Fruit fly (Drosophila melanogaster) whole organism, embryonic: ENCODE data around the gene Cchl.

Source experiments
- Asciz ChIP-seq: fragments of 200-800 bp; sonication (Bioruptor generic); optimal IDR thresholded peaks from 2 replicates; lab custom pipeline; 2017; ENCODE audit warnings: missing biosample characterization, mild to moderate bottlenecking, missing genetic modification characterization, missing genetic modification reagents
- BtbVII ChIP-seq: fragments of 200-800 bp; sonication (Bioruptor generic); optimal IDR thresholded peaks from 3 replicates; lab custom pipeline; 2017; ENCODE audit warnings: missing biosample characterization, mild to moderate bottlenecking, missing genetic modification characterization
- CG10267 ChIP-seq: fragments of 200-800 bp; sonication (Bioruptor generic); optimal IDR thresholded peaks from 2 replicates; lab custom pipeline; 2018; ENCODE audit warnings: missing biosample characterization, mild to moderate bottlenecking, missing genetic modification characterization, moderate library complexity
- CG12155 ChIP-seq: fragments of 200-800 bp; sonication (Bioruptor generic); optimal IDR thresholded peaks from 3 replicates; lab custom pipeline; 2016; ENCODE audit warnings: missing biosample characterization, missing genetic modification characterization
- CG12299 ChIP-seq: fragments of 200-800 bp; sonication (Bioruptor generic); optimal IDR thresholded peaks from 2 replicates; lab custom pipeline; 2018; ENCODE audit warnings: missing biosample characterization, mild to moderate bottlenecking, missing genetic modification characterization
- CG14050 ChIP-seq: fragments of 200-800 bp; sonication (Bioruptor generic); IDR thresholded peaks from 3 replicates; pipeline ENCODE4 v1.3.6; 2022; ENCODE audit warnings: missing biosample characterization, missing genetic modification characterization
- CG1602 ChIP-seq: fragments of 200-800 bp; sonication (Bioruptor generic); optimal IDR thresholded peaks from 3 replicates; lab custom pipeline; 2016; ENCODE audit warnings: missing biosample characterization, missing genetic modification characterization
- CG17186 ChIP-seq: fragments of 200-800 bp; sonication (Bioruptor generic); optimal IDR thresholded peaks from 3 replicates; lab custom pipeline; 2017; ENCODE audit warnings: missing biosample characterization, missing genetic modification reagents, missing genetic modification characterization
- CG17802 ChIP-seq: fragments of 200-800 bp; sonication (Bioruptor generic); optimal IDR thresholded peaks from 2 replicates; lab custom pipeline; 2018; ENCODE audit warnings: missing biosample characterization, mild to moderate bottlenecking, missing genetic modification characterization, moderate library complexity
- CG17912 ChIP-seq: fragments of 200-800 bp; sonication (Bioruptor generic); optimal IDR thresholded peaks from 2 replicates; lab custom pipeline; 2018; ENCODE audit warnings: missing biosample characterization, mild to moderate bottlenecking, missing genetic modification characterization
- CG18764 ChIP-seq: fragments of 200-800 bp; sonication (Bioruptor generic); optimal IDR thresholded peaks from 3 replicates; lab custom pipeline; 2016; ENCODE audit warnings: missing biosample characterization, missing genetic modification characterization
- CG2116 ChIP-seq: fragments of 200-800 bp; sonication (Bioruptor generic); optimal IDR thresholded peaks from 3 replicates; lab custom pipeline; 2018; ENCODE audit warnings: missing biosample characterization, mild to moderate bottlenecking, missing genetic modification characterization
- CG2120 ChIP-seq: fragments of 200-800 bp; sonication (Bioruptor generic); optimal IDR thresholded peaks from 3 replicates; lab custom pipeline; 2016; ENCODE audit warnings: missing biosample characterization, missing genetic modification characterization
- CG2202 ChIP-seq: fragments of 200-800 bp; sonication (Bioruptor generic); optimal IDR thresholded peaks from 2 replicates; lab custom pipeline; 2018; ENCODE audit warnings: missing biosample characterization, mild to moderate bottlenecking, missing genetic modification characterization
- CG3065 ChIP-seq: fragments of 200-800 bp; sonication (Bioruptor generic); optimal IDR thresholded peaks from 2 replicates; lab custom pipeline; 2016; ENCODE audit warnings: missing biosample characterization, missing genetic modification characterization
- CG4617 ChIP-seq: fragments of 200-800 bp; sonication (Bioruptor generic); optimal IDR thresholded peaks from 3 replicates; lab custom pipeline; 2016; ENCODE audit warnings: missing biosample characterization, missing genetic modification characterization, borderline replicate concordance
- CG4707 ChIP-seq: fragments of 200-800 bp; sonication (Bioruptor generic); optimal IDR thresholded peaks from 2 replicates; lab custom pipeline; 2018; ENCODE audit warnings: missing biosample characterization, mild to moderate bottlenecking, missing genetic modification characterization, moderate library complexity
- CG6272 ChIP-seq: fragments of 200-800 bp; sonication (Bioruptor generic); IDR thresholded peaks from 2 replicates; pipeline ENCODE4 v1.3.6; 2022; ENCODE audit warnings: missing biosample characterization, missing genetic modification characterization
- CG8089 ChIP-seq: fragments of 200-800 bp; sonication (Bioruptor generic); optimal IDR thresholded peaks from 3 replicates; lab custom pipeline; 2016; ENCODE audit warnings: missing biosample characterization, missing genetic modification characterization
- CG8478 ChIP-seq: fragments of >200 bp; optimal IDR thresholded peaks from 2 replicates; lab custom pipeline; 2018
- Dfd ChIP-seq, 2 experiments: fragments of >200 bp; optimal IDR thresholded peaks; 2 replicates each; lab custom pipeline; 2017; ENCODE audit warnings: missing biosample characterization in 2 of 2, missing genetic modification characterization in 2 of 2
- Dip3 ChIP-seq: fragments of 200-800 bp; sonication (Bioruptor generic); optimal IDR thresholded peaks from 3 replicates; lab custom pipeline; 2016; ENCODE audit warnings: missing biosample characterization, missing genetic modification characterization
- E2f1 ChIP-seq: fragments of 200-800 bp; sonication (Bioruptor generic); IDR thresholded peaks from 2 replicates; pipeline ENCODE4 v1.3.6; 2022; ENCODE audit warnings: missing biosample characterization, missing genetic modification characterization
- E2f2 ChIP-seq: fragments of 200-800 bp; sonication (Bioruptor generic); IDR thresholded peaks from 2 replicates; pipeline ENCODE4 v1.3.6; 2022; ENCODE audit warnings: missing biosample characterization, missing genetic modification characterization
- Fer1 ChIP-seq: fragments of 200-800 bp; sonication (Bioruptor generic); optimal IDR thresholded peaks from 2 replicates; lab custom pipeline; 2017; ENCODE audit warnings: missing biosample characterization, mild to moderate bottlenecking, missing genetic modification characterization
- Hey ChIP-seq: fragments of 200-800 bp; sonication (Bioruptor generic); optimal IDR thresholded peaks from 3 replicates; lab custom pipeline; 2018; ENCODE audit warnings: missing biosample characterization, mild to moderate bottlenecking, missing genetic modification characterization
- Scr ChIP-seq: fragments of 200-800 bp; sonication (Bioruptor generic); IDR thresholded peaks from 2 replicates; pipeline ENCODE4 v1.3.6; 2022; ENCODE audit warnings: missing biosample characterization, missing genetic modification characterization; ENCODE audit not compliant: partially characterized antibody
- Sox100B ChIP-seq: fragments of 200-800 bp; sonication (Bioruptor generic); optimal IDR thresholded peaks from 3 replicates; lab custom pipeline; 2018; ENCODE audit warnings: missing biosample characterization, mild to moderate bottlenecking, missing genetic modification characterization
- Xbp1 ChIP-seq: fragments of 200-800 bp; sonication (Bioruptor generic); optimal IDR thresholded peaks from 3 replicates; lab custom pipeline; 2016; ENCODE audit warnings: missing biosample characterization, mild to moderate bottlenecking, missing genetic modification characterization
- aop ChIP-seq: fragments of 200-800 bp; sonication (Bioruptor generic); IDR thresholded peaks from 2 replicates; pipeline ENCODE4 v1.3.6; 2022; ENCODE audit warnings: missing biosample characterization, missing genetic modification characterization
- bigmax ChIP-seq: fragments of 200-800 bp; sonication (Bioruptor generic); optimal IDR thresholded peaks from 2 replicates; lab custom pipeline; 2018; ENCODE audit warnings: missing biosample characterization, mild to moderate bottlenecking, missing genetic modification characterization
- bowl ChIP-seq: fragments of 200-800 bp; sonication (Bioruptor generic); IDR thresholded peaks from 2 replicates; pipeline ENCODE4 v1.3.6; 2022; ENCODE audit warnings: missing biosample characterization, missing genetic modification characterization
- cato ChIP-seq: fragments of 200-800 bp; sonication (Bioruptor generic); optimal IDR thresholded peaks from 2 replicates; lab custom pipeline; 2016; ENCODE audit warnings: missing biosample characterization, missing genetic modification characterization, borderline replicate concordance
- da ChIP-seq: fragments of 200-800 bp; sonication (Bioruptor generic); optimal IDR thresholded peaks from 2 replicates; lab custom pipeline; 2016; ENCODE audit warnings: missing biosample characterization, missing genetic modification characterization
- ftz-f1 ChIP-seq: fragments of 200-800 bp; sonication (Bioruptor generic); optimal IDR thresholded peaks from 2 replicates; lab custom pipeline; 2016; ENCODE audit warnings: missing biosample characterization, missing genetic modification characterization
- ind ChIP-seq: fragments of 200-800 bp; sonication (Bioruptor generic); optimal IDR thresholded peaks from 3 replicates; lab custom pipeline; 2016; ENCODE audit warnings: missing biosample characterization, missing genetic modification characterization
- jing ChIP-seq: fragments of 200-800 bp; sonication (Bioruptor generic); optimal IDR thresholded peaks from 2 replicates; lab custom pipeline; 2018; ENCODE audit warnings: missing biosample characterization, mild to moderate bottlenecking, missing genetic modification characterization
- kah ChIP-seq: fragments of 200-800 bp; sonication (Bioruptor generic); optimal IDR thresholded peaks from 2 replicates; lab custom pipeline; 2018; ENCODE audit warnings: missing biosample characterization, mild to moderate bottlenecking, missing genetic modification characterization
- luna ChIP-seq: fragments of 200-800 bp; sonication (Bioruptor generic); optimal IDR thresholded peaks from 2 replicates; lab custom pipeline; 2016; ENCODE audit warnings: missing biosample characterization, missing genetic modification characterization
- pb ChIP-seq: fragments of 200-800 bp; sonication (Bioruptor generic); optimal IDR thresholded peaks from 3 replicates; lab custom pipeline; 2016; ENCODE audit warnings: missing biosample characterization, missing genetic modification characterization
- run ChIP-seq: fragments of 200-800 bp; sonication (Bioruptor generic); optimal IDR thresholded peaks from 3 replicates; lab custom pipeline; 2018; ENCODE audit warnings: missing biosample characterization, mild to moderate bottlenecking, missing genetic modification characterization
- salm ChIP-seq: fragments of 200-800 bp; sonication (Bioruptor generic); optimal IDR thresholded peaks from 2 replicates; lab custom pipeline; 2018; ENCODE audit warnings: missing biosample characterization, mild to moderate bottlenecking, missing genetic modification characterization
- schlank ChIP-seq: fragments of 200-800 bp; sonication (Bioruptor generic); optimal IDR thresholded peaks from 2 replicates; lab custom pipeline; 2018; ENCODE audit warnings: missing biosample characterization, mild to moderate bottlenecking, missing genetic modification characterization
- sd ChIP-seq: fragments of 200-800 bp; sonication (Bioruptor generic); optimal IDR thresholded peaks from 3 replicates; lab custom pipeline; 2018; ENCODE audit warnings: missing biosample characterization, mild to moderate bottlenecking, missing genetic modification characterization, moderate library complexity
- sqz ChIP-seq: fragments of 200-800 bp; sonication (Bioruptor generic); optimal IDR thresholded peaks from 3 replicates; lab custom pipeline; 2018; ENCODE audit warnings: missing biosample characterization, mild to moderate bottlenecking, missing genetic modification characterization
- tap ChIP-seq: fragments of 200-800 bp; optimal IDR thresholded peaks from 3 replicates; lab custom pipeline; 2019; ENCODE audit warnings: missing biosample characterization, mild to moderate bottlenecking, missing genetic modification characterization, moderate library complexity
- twi ChIP-seq: fragments of 200-800 bp; optimal IDR thresholded peaks from 2 replicates; lab custom pipeline; 2019; ENCODE audit warnings: missing biosample characterization, mild to moderate bottlenecking, missing genetic modification characterization, moderate library complexity
- unpg ChIP-seq: fragments of 200-800 bp; sonication (Bioruptor generic); optimal IDR thresholded peaks from 3 replicates; lab custom pipeline; 2018; ENCODE audit warnings: missing biosample characterization, mild to moderate bottlenecking, missing genetic modification characterization, moderate library complexity
- vvl ChIP-seq: fragments of 200-800 bp; sonication (Bioruptor generic); IDR thresholded peaks from 2 replicates; pipeline ENCODE4 v1.3.6; 2022; ENCODE audit warnings: missing biosample characterization, missing genetic modification characterization
- zf30C ChIP-seq: fragments of 200-800 bp; sonication (Bioruptor generic); optimal IDR thresholded peaks from 3 replicates; lab custom pipeline; 2018; ENCODE audit warnings: missing biosample characterization, mild to moderate bottlenecking, missing genetic modification characterization
- zfh2 ChIP-seq: fragments of 200-800 bp; sonication (Bioruptor generic); optimal IDR thresholded peaks from 2 replicates; lab custom pipeline; 2016; ENCODE audit warnings: missing biosample characterization, missing genetic modification characterization

The Cchl gene

DNA sequence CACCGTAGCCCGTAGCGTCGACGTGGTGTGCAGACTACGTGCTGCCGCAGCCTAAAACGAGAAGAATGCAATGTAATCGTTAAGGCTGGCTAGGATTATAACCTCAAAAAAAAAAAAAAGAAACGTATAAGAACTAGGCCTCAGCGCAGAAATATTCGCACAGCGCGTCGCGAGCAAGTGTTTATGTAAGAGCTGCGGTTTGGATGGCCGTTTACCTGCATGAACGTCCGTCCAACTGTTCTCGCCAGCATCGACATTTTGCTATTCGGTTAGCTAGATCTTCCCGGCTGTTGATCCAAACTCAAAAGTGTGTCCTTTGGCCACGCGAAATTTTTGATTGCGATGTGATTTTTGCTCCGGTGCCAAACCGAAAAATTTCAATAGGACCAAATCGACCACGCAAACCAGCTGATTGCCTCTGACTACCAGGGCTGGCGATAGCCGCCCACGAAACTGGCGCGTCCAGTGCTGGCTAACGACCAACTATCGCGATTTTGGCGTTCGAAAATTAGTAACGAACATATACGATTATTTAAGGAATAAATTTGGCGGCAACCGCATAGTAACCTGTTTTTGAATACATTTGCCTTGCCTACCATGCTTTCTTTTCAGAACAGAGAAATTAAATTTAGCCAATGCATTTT, 8.4 kb downstream of the Cchl start, which contains the start of gene Idh3b (continued):
- no peak for TF ChIP-seq Hey (tag; lab: Kevin White, UChicago)
- TF ChIP-seq unpg (GFP tag; lab: Kevin White, UChicago), result no peak
- TF ChIP-seq CG10267 (tag; lab: Kevin White, UChicago), result peak; percentile 97
- no peak for TF ChIP-seq zf30C (GFP tag; lab: Kevin White, UChicago)
- peak; percentile 93 for TF ChIP-seq Scr (GFP tag; lab: Robert Waterston, UW)
- TF ChIP-seq jing, result no peak
- no peak for TF ChIP-seq sqz
- TF ChIP-seq E2f2 (GFP tag; lab: Robert Waterston, UW), result peak; percentile 93
- no peak for TF ChIP-seq CG17802
- TF ChIP-seq CG8478 (lab: Kevin White, UChicago), result no peak
- peak; percentile 95; the same call in 1 of the 2 replicates for TF ChIP-seq vvl
- TF ChIP-seq twi (tag; lab: Kevin White, UChicago), result no peak
- TF ChIP-seq CG3065, result peak; percentile 55
- TF ChIP-seq CG12299, result no peak
- TF ChIP-seq da, result no peak
- TF ChIP-seq schlank, result peak; percentile 24
- no peak for TF ChIP-seq sd (tag; lab: Kevin White, UChicago)
- TF ChIP-seq Fer1 (GFP tag; lab: Kevin White, UChicago), result no peak
- peak; percentile 72 for TF ChIP-seq ftz-f1 (GFP tag; lab: Kevin White, UChicago)
- no peak for TF ChIP-seq CG8089 (GFP tag; lab: Kevin White, UChicago)
- TF ChIP-seq CG4707 (GFP tag; lab: Kevin White, UChicago), result no peak
- TF ChIP-seq Dfd (GFP tag; optimal IDR thresholded peaks at IDR 0.05; lab: Kevin White, UChicago), result no peak
- TF ChIP-seq CG14050 (GFP tag; lab: Robert Waterston, UW), result peak; percentile 48; the same call in 2 of the 3 replicates
- peak; percentile 48 for TF ChIP-seq CG18764 (GFP tag; lab: Kevin White, UChicago)
- peak; percentile 83 for TF ChIP-seq CG17186
- peak; percentile 64 for TF ChIP-seq CG4617 (GFP tag; lab: Kevin White, UChicago)
- TF ChIP-seq tap (tag; lab: Kevin White, UChicago), result no peak
- TF ChIP-seq aop, result no peak; the same call in 1 of the 2 replicates
- TF ChIP-seq kah (GFP tag; lab: Kevin White, UChicago), result peak; percentile 28
- peak; percentile 76 for TF ChIP-seq Xbp1
- TF ChIP-seq CG2116 (GFP tag; lab: Kevin White, UChicago), result peak; percentile 64
- TF ChIP-seq bigmax (GFP tag; lab: Kevin White, UChicago), result peak; percentile 39
- TF ChIP-seq luna (GFP tag; lab: Kevin White, UChicago), result peak; percentile 53
- TF ChIP-seq Asciz (GFP tag; lab: Kevin White, UChicago), result no peak
- TF ChIP-seq run (tag; lab: Kevin White, UChicago), result no peak
- TF ChIP-seq Sox100B (GFP tag; lab: Kevin White, UChicago), result no peak
- no peak for TF ChIP-seq salm (tag; lab: Kevin White, UChicago)
- TF ChIP-seq E2f1 (GFP tag; lab: Robert Waterston, UW), result no peak; the same call in 1 of the 2 replicates
- no peak for TF ChIP-seq bowl (GFP tag; lab: Robert Waterston, UW)
- peak; percentile 59 for TF ChIP-seq CG17912 (GFP tag; lab: Kevin White, UChicago)
- TF ChIP-seq zfh2, result peak; percentile 81
- TF ChIP-seq CG2120 (GFP tag; lab: Kevin White, UChicago), result peak; percentile 82
- TF ChIP-seq CG1602, result peak; percentile 3
- peak; percentile 68 for TF ChIP-seq CG12155 (GFP tag; lab: Kevin White, UChicago)
- no peak for TF ChIP-seq CG6272
- peak; percentile 75 for TF ChIP-seq Dip3 (GFP tag; lab: Kevin White, UChicago)
- no peak for TF ChIP-seq CG2202 (tag; lab: Kevin White, UChicago)
- peak; percentile 48 for TF ChIP-seq pb (GFP tag; lab: Kevin White, UChicago)
- peak; percentile 23 for TF ChIP-seq cato (GFP tag; lab: Kevin White, UChicago)
- TF ChIP-seq ind, result peak; percentile 68
- no peak for TF ChIP-seq BtbVII (GFP tag; lab: Kevin White, UChicago)
